Fruit fly (Drosophila melanogaster) whole organism, embryonic: ENCODE data around the gene Clamp.

Experiments used
- CG11696 ChIP-seq: fragments of 200-800 bp; sonication (Bioruptor generic); IDR thresholded peaks from 2 replicates; pipeline ENCODE4 v1.3.6; 2022; ENCODE audit warnings: missing biosample characterization, missing genetic modification characterization
- CG12071 ChIP-seq: fragments of 200-800 bp; sonication (Bioruptor generic); optimal IDR thresholded peaks from 3 replicates; lab custom pipeline; 2018; ENCODE audit warnings: missing biosample characterization, mild to moderate bottlenecking, missing genetic modification characterization
- CG12236 ChIP-seq: fragments of 200-800 bp; sonication (Bioruptor generic); optimal IDR thresholded peaks from 2 replicates; lab custom pipeline; 2016; ENCODE audit warnings: missing biosample characterization, missing genetic modification characterization
- CG12299 ChIP-seq: fragments of 200-800 bp; sonication (Bioruptor generic); optimal IDR thresholded peaks from 2 replicates; lab custom pipeline; 2018; ENCODE audit warnings: missing biosample characterization, mild to moderate bottlenecking, missing genetic modification characterization
- CG12942 ChIP-seq: fragments of 200-800 bp; sonication (Bioruptor generic); optimal IDR thresholded peaks from 3 replicates; lab custom pipeline; 2016; ENCODE audit warnings: missing biosample characterization, missing genetic modification characterization
- CG13123 ChIP-seq: fragments of 200-800 bp; sonication (Bioruptor generic); optimal IDR thresholded peaks from 2 replicates; lab custom pipeline; 2016; ENCODE audit warnings: missing biosample characterization, missing genetic modification characterization
- CG14710 ChIP-seq: fragments of 200-800 bp; sonication (Bioruptor generic); optimal IDR thresholded peaks from 3 replicates; lab custom pipeline; 2019; ENCODE audit warnings: missing biosample characterization, mild to moderate bottlenecking, missing genetic modification characterization, moderate library complexity
- CG15073 ChIP-seq: fragments of 200-800 bp; sonication (Bioruptor generic); optimal IDR thresholded peaks from 2 replicates; lab custom pipeline; 2016; ENCODE audit warnings: missing biosample characterization, missing genetic modification characterization
- CG15696 ChIP-seq: fragments of 200-800 bp; sonication (Bioruptor generic); optimal IDR thresholded peaks from 2 replicates; lab custom pipeline; 2019; ENCODE audit warnings: missing biosample characterization, mild to moderate bottlenecking, missing genetic modification characterization, moderate library complexity
- CG17385 ChIP-seq: fragments of 200-800 bp; sonication (Bioruptor generic); optimal IDR thresholded peaks from 3 replicates; lab custom pipeline; 2018; ENCODE audit warnings: missing biosample characterization, mild to moderate bottlenecking, missing genetic modification characterization
- CG2116 ChIP-seq: fragments of 200-800 bp; sonication (Bioruptor generic); optimal IDR thresholded peaks from 3 replicates; lab custom pipeline; 2018; ENCODE audit warnings: missing biosample characterization, mild to moderate bottlenecking, missing genetic modification characterization
- CG4282 ChIP-seq: fragments of 200-800 bp; sonication (Bioruptor generic); optimal IDR thresholded peaks from 2 replicates; lab custom pipeline; 2016; ENCODE audit warnings: missing biosample characterization, missing genetic modification characterization
- CG6683 ChIP-seq: fragments of 200-800 bp; sonication (Bioruptor generic); optimal IDR thresholded peaks from 2 replicates; lab custom pipeline; 2017; ENCODE audit warnings: missing biosample characterization, mild to moderate bottlenecking, missing genetic modification characterization, missing genetic modification reagents
- CG6765 ChIP-seq: fragments of 200-800 bp; sonication (Bioruptor generic); optimal IDR thresholded peaks from 3 replicates; lab custom pipeline; 2017; ENCODE audit warnings: missing biosample characterization, mild to moderate bottlenecking, missing genetic modification characterization
- CG7271 ChIP-seq: fragments of 200-800 bp; sonication (Bioruptor generic); optimal IDR thresholded peaks from 2 replicates; lab custom pipeline; 2018; ENCODE audit warnings: missing biosample characterization, mild to moderate bottlenecking, missing genetic modification characterization, moderate library complexity
- CG8281 ChIP-seq: fragments of 200-800 bp; sonication (Bioruptor generic); optimal IDR thresholded peaks from 2 replicates; lab custom pipeline; 2018; ENCODE audit warnings: missing biosample characterization, mild to moderate bottlenecking, missing genetic modification characterization, moderate library complexity
- CG8478 ChIP-seq: fragments of >200 bp; optimal IDR thresholded peaks from 2 replicates; lab custom pipeline; 2018
- CG9817 ChIP-seq: fragments of 200-800 bp; sonication (Bioruptor generic); optimal IDR thresholded peaks from 2 replicates; lab custom pipeline; 2018; ENCODE audit warnings: missing biosample characterization, mild to moderate bottlenecking, missing genetic modification characterization, moderate library complexity
- D ChIP-seq, 2 experiments: fragments of 200-800 bp in 1 of 2; fragments of >200 bp in 1 of 2; sonication (Bioruptor generic) in 1 of 2; optimal IDR thresholded peaks; 2 replicates in 1 of 2; 3 replicates in 1 of 2; lab custom pipeline; 2017; ENCODE audit warnings: mild to moderate bottlenecking in 1 of 2, missing biosample characterization in 1 of 2, missing genetic modification characterization in 1 of 2, missing genetic modification reagents in 1 of 2
- Dref ChIP-seq: fragments of 200-800 bp; sonication (Bioruptor generic); IDR thresholded peaks from 2 replicates; pipeline ENCODE4 v1.3.6; 2022; ENCODE audit warnings: missing biosample characterization, missing genetic modification characterization
- E2f2 ChIP-seq: fragments of 200-800 bp; sonication (Bioruptor generic); IDR thresholded peaks from 2 replicates; pipeline ENCODE4 v1.3.6; 2022; ENCODE audit warnings: missing biosample characterization, missing genetic modification characterization
- Fer2 ChIP-seq: fragments of 200-800 bp; sonication (Bioruptor generic); optimal IDR thresholded peaks from 2 replicates; lab custom pipeline; 2018; ENCODE audit warnings: missing biosample characterization, mild to moderate bottlenecking, missing genetic modification characterization, moderate library complexity
- H15 ChIP-seq: fragments of 200-800 bp; sonication (Bioruptor generic); IDR thresholded peaks from 3 replicates; pipeline ENCODE4 v1.3.6; 2022; ENCODE audit warnings: missing biosample characterization, missing genetic modification characterization
- Hr3 ChIP-seq: fragments of 200-800 bp; sonication (Bioruptor generic); optimal IDR thresholded peaks from 3 replicates; lab custom pipeline; 2016; ENCODE audit warnings: missing biosample characterization, missing genetic modification characterization
- Hr39 ChIP-seq: fragments of >200 bp; optimal IDR thresholded peaks from 2 replicates; lab custom pipeline; 2017
- Jarid2 ChIP-seq: fragments of 200-800 bp; sonication (Bioruptor generic); optimal IDR thresholded peaks from 3 replicates; lab custom pipeline; 2017; ENCODE audit warnings: mild to moderate bottlenecking, missing biosample characterization, missing genetic modification reagents, missing genetic modification characterization
- Lim3 ChIP-seq: fragments of 200-800 bp; sonication (Bioruptor generic); IDR thresholded peaks from 2 replicates; pipeline ENCODE4 v1.3.6; 2022; ENCODE audit warnings: missing biosample characterization, missing genetic modification characterization
- MBD-R2 ChIP-seq: fragments of 200-800 bp; sonication (Bioruptor generic); IDR thresholded peaks from 2 replicates; pipeline ENCODE4 v1.3.6; 2022; ENCODE audit warnings: missing biosample characterization, missing genetic modification characterization
- Meics ChIP-seq: fragments of 200-800 bp; sonication (Bioruptor generic); optimal IDR thresholded peaks from 2 replicates; lab custom pipeline; 2017; ENCODE audit warnings: missing biosample characterization, mild to moderate bottlenecking, missing genetic modification characterization
- Mes4 ChIP-seq: fragments of 200-800 bp; sonication (Bioruptor generic); optimal IDR thresholded peaks from 2 replicates; lab custom pipeline; 2016; ENCODE audit warnings: missing biosample characterization, missing genetic modification characterization
- NC2β ChIP-seq: fragments of 200-800 bp; sonication (Bioruptor generic); optimal IDR thresholded peaks from 2 replicates; lab custom pipeline; 2016; ENCODE audit warnings: missing biosample characterization, missing genetic modification characterization
- Nf-YB ChIP-seq: fragments of 200-800 bp; sonication (Bioruptor generic); optimal IDR thresholded peaks from 3 replicates; lab custom pipeline; 2019; ENCODE audit warnings: missing biosample characterization, mild to moderate bottlenecking, missing genetic modification characterization, moderate library complexity
- Opbp ChIP-seq: fragments of 200-800 bp; sonication (Bioruptor generic); IDR thresholded peaks from 3 replicates; pipeline ENCODE4 v1.3.6; 2022; ENCODE audit warnings: missing biosample characterization, missing genetic modification characterization; ENCODE audit not compliant: partially characterized antibody
- Six4 ChIP-seq: fragments of 200-800 bp; sonication (Bioruptor generic); optimal IDR thresholded peaks from 2 replicates; lab custom pipeline; 2016; ENCODE audit warnings: missing biosample characterization, missing genetic modification characterization
- bcd ChIP-seq: fragments of 200-800 bp; sonication (Bioruptor generic); optimal IDR thresholded peaks from 2 replicates; lab custom pipeline; 2017; ENCODE audit warnings: missing biosample characterization, mild to moderate bottlenecking, missing genetic modification characterization
- crol ChIP-seq: fragments of 200-800 bp; sonication (Bioruptor generic); IDR thresholded peaks from 2 replicates; pipeline ENCODE4 v1.3.6; 2022; ENCODE audit warnings: missing biosample characterization, missing genetic modification characterization
- ewg ChIP-seq: fragments of 200-800 bp; sonication (Bioruptor generic); optimal IDR thresholded peaks from 3 replicates; lab custom pipeline; 2017; ENCODE audit warnings: mild to moderate bottlenecking, missing biosample characterization, missing genetic modification reagents, missing genetic modification characterization
- ftz-f1 ChIP-seq: fragments of 200-800 bp; sonication (Bioruptor generic); optimal IDR thresholded peaks from 2 replicates; lab custom pipeline; 2016; ENCODE audit warnings: missing biosample characterization, missing genetic modification characterization
- gce ChIP-seq: fragments of 200-800 bp; sonication (Bioruptor generic); IDR thresholded peaks from 3 replicates; pipeline ENCODE4 v1.3.6; 2022; ENCODE audit warnings: missing biosample characterization, missing genetic modification characterization
- ham ChIP-seq: fragments of 200-800 bp; sonication (Bioruptor generic); IDR thresholded peaks from 2 replicates; pipeline ENCODE4 v1.3.6; 2022; ENCODE audit warnings: missing biosample characterization, missing genetic modification characterization
- hkb ChIP-seq, 2 experiments: fragments of 200-800 bp in 1 of 2; fragments of >200 bp in 1 of 2; sonication (Bioruptor generic) in 1 of 2; IDR thresholded peaks in 1 of 2; optimal IDR thresholded peaks in 1 of 2; 2 replicates each; pipeline versions ENCODE4 v1.3.6 to Lab custom; 2017 to 2022; ENCODE audit warnings: missing biosample characterization in 1 of 2, missing genetic modification characterization in 1 of 2
- lmd ChIP-seq: fragments of 200-800 bp; sonication (Bioruptor generic); IDR thresholded peaks from 2 replicates; pipeline ENCODE4 v1.3.6; 2022; ENCODE audit warnings: missing biosample characterization, missing genetic modification characterization
- lov ChIP-seq, 2 experiments: fragments of 200-800 bp in 1 of 2; fragments of >200 bp in 1 of 2; sonication (Bioruptor generic) in 1 of 2; IDR thresholded peaks in 1 of 2; optimal IDR thresholded peaks in 1 of 2; 2 replicates in 1 of 2; 3 replicates in 1 of 2; pipeline versions ENCODE4 v1.3.6 to Lab custom; 2017 to 2022; ENCODE audit warnings: missing biosample characterization in 1 of 2, missing genetic modification characterization in 1 of 2
- oc ChIP-seq: fragments of 200-800 bp; sonication (Bioruptor generic); optimal IDR thresholded peaks from 2 replicates; lab custom pipeline; 2018; ENCODE audit warnings: missing biosample characterization, mild to moderate bottlenecking, missing genetic modification characterization, moderate library complexity
- row ChIP-seq: fragments of 200-800 bp; sonication (Bioruptor generic); IDR thresholded peaks from 3 replicates; pipeline ENCODE4 v1.3.6; 2022; ENCODE audit warnings: missing biosample characterization, missing genetic modification characterization
- scrt ChIP-seq: fragments of 200-800 bp; sonication (Bioruptor generic); optimal IDR thresholded peaks from 2 replicates; lab custom pipeline; 2018; ENCODE audit warnings: missing biosample characterization, mild to moderate bottlenecking, missing genetic modification characterization, moderate library complexity
- twi ChIP-seq: fragments of 200-800 bp; optimal IDR thresholded peaks from 2 replicates; lab custom pipeline; 2019; ENCODE audit warnings: missing biosample characterization, mild to moderate bottlenecking, missing genetic modification characterization, moderate library complexity
- wek ChIP-seq: fragments of 200-800 bp; sonication (Bioruptor generic); optimal IDR thresholded peaks from 3 replicates; lab custom pipeline; 2018; ENCODE audit warnings: missing biosample characterization, mild to moderate bottlenecking, missing genetic modification characterization, moderate library complexity
- wor ChIP-seq: fragments of 200-800 bp; sonication (Bioruptor generic); IDR thresholded peaks from 2 replicates; pipeline ENCODE4 v1.3.6; 2022; ENCODE audit warnings: missing biosample characterization, missing genetic modification characterization
- z ChIP-seq: fragments of 200-800 bp; sonication (Bioruptor generic); IDR thresholded peaks from 3 replicates; pipeline ENCODE4 v1.3.6; 2022; ENCODE audit warnings: missing biosample characterization, missing genetic modification characterization

Clamp gene

dm6 chr2L:22121651-22122165, 47.2 kb downstream of the Clamp start (continued):
- no peak; the same call in 1 of the 2 replicates for TF ChIP-seq E2f2 (GFP tag; lab: Robert Waterston, UW)
- no peak for TF ChIP-seq CG17385 (GFP tag; lab: Kevin White, UChicago)
- TF ChIP-seq CG7271: no peak
- no peak for TF ChIP-seq CG12236 (GFP tag; lab: Kevin White, UChicago)
- TF ChIP-seq CG6765: no peak
- no peak for TF ChIP-seq CG12071 (GFP tag; lab: Kevin White, UChicago)
- no peak for TF ChIP-seq CG12942 (GFP tag; lab: Kevin White, UChicago)
- TF ChIP-seq CG14710 (tag; lab: Kevin White, UChicago): peak; percentile 43
- no peak for TF ChIP-seq H15 (GFP tag; lab: Robert Waterston, UW)
- TF ChIP-seq Hr39: no peak
- TF ChIP-seq ftz-f1 (GFP tag; lab: Kevin White, UChicago): peak; percentile 45
- no peak for TF ChIP-seq CG8478 (lab: Kevin White, UChicago)
- no peak for TF ChIP-seq Meics (GFP tag; lab: Kevin White, UChicago)
- TF ChIP-seq D (optimal IDR thresholded peaks at IDR 0.05; lab: Kevin White, UChicago): no peak
- TF ChIP-seq D (GFP tag; optimal IDR thresholded peaks at IDR 0.05; lab: Kevin White, UChicago): no peak
- TF ChIP-seq Dref: no peak; the same call in 1 of the 2 replicates
- no peak for TF ChIP-seq Lim3 (GFP tag; lab: Robert Waterston, UW)
- no peak for TF ChIP-seq CG4282
- TF ChIP-seq CG15696 (tag; lab: Kevin White, UChicago): no peak
- TF ChIP-seq CG11696 (GFP tag; lab: Robert Waterston, UW): no peak
- peak; percentile 62 for TF ChIP-seq MBD-R2 (GFP tag; lab: Robert Waterston, UW)
- TF ChIP-seq scrt: no peak
- no peak for TF ChIP-seq CG6683 (GFP tag; lab: Kevin White, UChicago)
- no peak for TF ChIP-seq Mes4 (GFP tag; lab: Kevin White, UChicago)
- TF ChIP-seq lmd (GFP tag; lab: Robert Waterston, UW): no peak
- TF ChIP-seq row: peak; percentile 81
- no peak for TF ChIP-seq CG15073 (GFP tag; lab: Kevin White, UChicago)
- TF ChIP-seq Opbp: no peak
- no peak for TF ChIP-seq oc (tag; lab: Kevin White, UChicago)
- no peak for TF ChIP-seq ewg (GFP tag; lab: Kevin White, UChicago)
- TF ChIP-seq Nf-YB (GFP tag; lab: Kevin White, UChicago): no peak
- TF ChIP-seq Six4: no peak
- TF ChIP-seq Jarid2 (GFP tag; lab: Kevin White, UChicago): no peak
- peak; percentile 94 for TF ChIP-seq crol (GFP tag; lab: Robert Waterston, UW)
- no peak for TF ChIP-seq Fer2 (tag; lab: Kevin White, UChicago)
- no peak for TF ChIP-seq gce (GFP tag; lab: Robert Waterston, UW)
- TF ChIP-seq wor (GFP tag; lab: Robert Waterston, UW): no peak
- peak; percentile 35 for TF ChIP-seq CG9817
- TF ChIP-seq wek: no peak
- no peak for TF ChIP-seq CG12299 (tag; lab: Kevin White, UChicago)
- TF ChIP-seq twi (tag; lab: Kevin White, UChicago): no peak
- no peak for TF ChIP-seq bcd (GFP tag; lab: Kevin White, UChicago)
- TF ChIP-seq NC2β (GFP tag; lab: Kevin White, UChicago): no peak
- no peak for TF ChIP-seq lov (optimal IDR thresholded peaks at IDR 0.05; lab: Kevin White, UChicago)
- TF ChIP-seq lov (GFP tag; IDR thresholded peaks at IDR 0.05; lab: Robert Waterston, UW): no peak
- no peak for TF ChIP-seq CG2116 (GFP tag; lab: Kevin White, UChicago)
- no peak for TF ChIP-seq CG13123
- TF ChIP-seq hkb (optimal IDR thresholded peaks at IDR 0.05; lab: Kevin White, UChicago): no peak
- no peak for TF ChIP-seq hkb (GFP tag; IDR thresholded peaks at IDR 0.05; lab: Robert Waterston, UW)
- TF ChIP-seq ham (GFP tag; lab: Robert Waterston, UW): no peak
- no peak for TF ChIP-seq CG8281 (tag; lab: Kevin White, UChicago)
- TF ChIP-seq z (GFP tag; lab: Robert Waterston, UW): no peak
- TF ChIP-seq Hr3: peak; percentile 16
